Fruit fly (Drosophila melanogaster) whole organism, pupa: Measurements from ENCODE around the gene CG10597.
A peak's percentile ranks its signal among the peaks of the same experiment; 100 is the strongest.

Source experiments
- CG15710 ChIP-seq: fragments of 200-800 bp; sonication (Bioruptor generic); optimal IDR thresholded peaks from 2 replicates; lab custom pipeline; 2018; ENCODE audit warnings: missing biosample characterization, mild to moderate bottlenecking, missing genetic modification characterization, moderate library complexity
- CG17806 ChIP-seq: fragments of 200-800 bp; sonication (Bioruptor generic); optimal IDR thresholded peaks from 2 replicates; lab custom pipeline; 2018; ENCODE audit warnings: missing biosample characterization, mild to moderate bottlenecking, missing genetic modification characterization, moderate library complexity
- CG4496 ChIP-seq: fragments of 200-800 bp; sonication (Bioruptor generic); IDR thresholded peaks from 3 replicates; pipeline ENCODE4 v1.3.6; 2022; ENCODE audit warnings: missing biosample characterization, missing genetic modification characterization
- CG8301 ChIP-seq: fragments of 200-800 bp; sonication (Bioruptor generic); optimal IDR thresholded peaks from 2 replicates; lab custom pipeline; 2018; ENCODE audit warnings: missing biosample characterization, mild to moderate bottlenecking, missing genetic modification characterization
- CG9948 ChIP-seq: fragments of 200-800 bp; sonication (Bioruptor generic); optimal IDR thresholded peaks from 2 replicates; lab custom pipeline; 2018; ENCODE audit warnings: missing biosample characterization, mild to moderate bottlenecking, missing genetic modification characterization, moderate library complexity
- D1 ChIP-seq: fragments of 200-800 bp; sonication (Bioruptor generic); optimal IDR thresholded peaks from 2 replicates; lab custom pipeline; 2018; ENCODE audit warnings: missing biosample characterization, mild to moderate bottlenecking, missing genetic modification characterization, moderate library complexity
- EcR ChIP-seq: fragments of 200-800 bp; sonication (Bioruptor generic); optimal IDR thresholded peaks from 3 replicates; lab custom pipeline; 2019; ENCODE audit warnings: missing biosample characterization, missing genetic modification characterization, mild to moderate bottlenecking, moderate library complexity, missing genetic modification reagents
- Ets98B ChIP-seq: fragments of 200-800 bp; sonication (Bioruptor generic); IDR thresholded peaks from 2 replicates; pipeline ENCODE4 v1.3.6; 2022; ENCODE audit warnings: missing biosample characterization, missing genetic modification characterization
- Pif1A ChIP-seq: fragments of 200-800 bp; sonication (Bioruptor generic); optimal IDR thresholded peaks from 3 replicates; lab custom pipeline; 2016; ENCODE audit warnings: missing biosample characterization, missing genetic modification characterization
- fd96Ca ChIP-seq: fragments of 200-800 bp; sonication (Bioruptor generic); IDR thresholded peaks from 3 replicates; pipeline ENCODE4 v1.3.6; 2022; ENCODE audit warnings: missing biosample characterization, missing genetic modification characterization
- rn ChIP-seq: fragments of 200-800 bp; sonication (Bioruptor generic); IDR thresholded peaks from 2 replicates; pipeline ENCODE4 v1.3.6; 2022; ENCODE audit warnings: missing biosample characterization, missing genetic modification characterization

DNA sequence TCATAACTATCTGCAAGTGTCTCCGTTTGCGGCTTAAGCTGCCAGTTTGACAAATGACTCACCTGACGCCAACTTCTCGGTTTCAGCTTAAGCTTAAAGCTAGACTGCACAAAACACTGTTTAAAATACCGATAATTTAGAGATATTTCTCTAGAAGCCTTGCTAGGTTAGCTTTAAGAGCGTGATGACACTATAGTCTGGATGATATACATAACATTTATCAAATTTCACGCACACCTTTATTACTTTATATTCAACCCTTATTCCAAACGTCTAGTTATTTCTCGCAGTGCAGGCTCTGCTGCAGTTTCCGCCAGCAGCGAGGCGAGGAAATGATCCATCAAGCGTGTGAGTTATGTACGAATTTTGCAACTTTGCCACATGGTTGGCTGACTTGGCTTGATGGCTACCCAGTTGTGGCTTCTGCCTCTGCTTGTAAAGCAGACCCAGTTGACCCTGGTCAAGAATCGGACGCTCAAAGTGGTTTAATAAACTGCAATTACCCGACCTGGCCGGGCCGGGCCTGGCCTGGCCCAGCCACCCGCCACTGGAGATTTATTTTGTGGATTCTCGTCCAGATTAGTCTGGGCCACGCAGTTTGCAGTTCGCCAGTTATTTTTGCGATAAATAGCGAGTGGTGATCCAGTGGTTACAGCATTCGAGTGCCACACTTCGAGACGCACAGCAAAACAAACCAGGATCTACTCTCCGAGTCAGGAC lies 12.5 kb downstream of the CG10597 start, which contains the start of gene CG12998:
- no peak for TF ChIP-seq EcR (GFP tag; lab: Kevin White, UChicago)
- TF ChIP-seq Ets98B (GFP tag; lab: Robert Waterston, UW) = peak; percentile 47
- no peak for TF ChIP-seq Pif1A (GFP tag; lab: Kevin White, UChicago)
- no peak for TF ChIP-seq CG15710
- no peak for TF ChIP-seq CG17806 (tag; lab: Kevin White, UChicago)
- TF ChIP-seq CG4496 (GFP tag; lab: Robert Waterston, UW) = peak; percentile 65; the same call in 2 of the 3 replicates
- TF ChIP-seq fd96Ca (GFP tag; lab: Robert Waterston, UW) = peak; percentile 64; the same call in 2 of the 3 replicates
- no peak for TF ChIP-seq CG9948 (tag; lab: Kevin White, UChicago)
- TF ChIP-seq D1 (tag; lab: Kevin White, UChicago) = no peak
- peak; percentile 27 for TF ChIP-seq CG8301 (tag; lab: Kevin White, UChicago)
- no peak for TF ChIP-seq rn (GFP tag; lab: Robert Waterston, UW)
